Worm (Caenorhabditis elegans): ENCODE measurements around the gene str-136.
A peak's percentile ranks its signal among the peaks of the same experiment; 100 is the strongest.

DNA sequence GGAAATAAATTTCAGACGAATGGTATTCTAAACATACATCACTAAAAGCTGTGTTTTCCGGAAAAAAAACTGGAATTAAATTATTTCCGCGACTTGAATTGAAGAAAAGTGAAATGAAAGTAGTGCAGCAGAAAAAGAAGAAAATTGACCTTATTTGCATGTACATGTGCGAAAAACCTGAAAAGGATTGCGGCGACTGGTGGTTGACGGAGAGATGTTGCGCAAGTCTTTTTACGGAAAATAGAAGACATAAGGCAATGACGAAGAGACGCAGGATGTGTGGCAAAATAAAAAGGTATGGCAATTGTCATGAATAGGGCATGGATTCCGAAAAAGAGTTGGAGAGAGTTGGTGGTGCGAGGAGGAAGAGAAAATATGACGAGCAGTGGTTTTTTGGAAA, 23.8 kb downstream of the str-136 start:
- no peak for TF ChIP-seq nhr-11 (tag; optimal IDR thresholded peaks at IDR 0.05)
- no peak for TF ChIP-seq pros-1 (tag; optimal IDR thresholded peaks at IDR 0.05)
- no peak for TF ChIP-seq fkh-10 (GFP tag; optimal IDR thresholded peaks at IDR 0.05)
- TF ChIP-seq unc-42 (tag; optimal IDR thresholded peaks at IDR 0.05): peak; percentile 30
- no peak for TF ChIP-seq tbx-7 (tag; optimal IDR thresholded peaks at IDR 0.05)
- no peak for TF ChIP-seq pqm-1 (tag; optimal IDR thresholded peaks at IDR 0.05)
- TF ChIP-seq ceh-6 (GFP tag; optimal IDR thresholded peaks at IDR 0.05): no peak
- TF ChIP-seq ceh-9 (tag; optimal IDR thresholded peaks at IDR 0.05): no peak
- TF ChIP-seq ceh-18 (tag; optimal IDR thresholded peaks at IDR 0.05): no peak
- no peak for TF ChIP-seq hlh-6 (tag; optimal IDR thresholded peaks at IDR 0.05)
- no peak for TF ChIP-seq elt-4 (tag; optimal IDR thresholded peaks at IDR 0.05)
- TF ChIP-seq odd-2 (tag; optimal IDR thresholded peaks at IDR 0.05): no peak
